Fruit fly (Drosophila melanogaster) whole organism, embryonic: ENCODE measurements around the gene Pex10.

Source experiments
- B-H2 ChIP-seq: fragments of 200-800 bp; sonication (Bioruptor generic); optimal IDR thresholded peaks from 2 replicates; lab custom pipeline; 2018; ENCODE audit warnings: missing biosample characterization, mild to moderate bottlenecking, missing genetic modification characterization
- CG11085 ChIP-seq: fragments of 200-800 bp; sonication (Bioruptor generic); IDR thresholded peaks from 2 replicates; pipeline ENCODE4 v1.3.6; 2022; ENCODE audit warnings: missing biosample characterization, missing genetic modification characterization
- CG11093 ChIP-seq: fragments of 200-800 bp; sonication (Bioruptor generic); IDR thresholded peaks from 3 replicates; pipeline ENCODE4 v1.3.6; 2022; ENCODE audit warnings: missing biosample characterization, missing genetic modification characterization
- CG12659 ChIP-seq: fragments of 200-800 bp; sonication (Bioruptor generic); optimal IDR thresholded peaks from 3 replicates; lab custom pipeline; 2017; ENCODE audit warnings: mild to moderate bottlenecking, missing biosample characterization, missing genetic modification reagents, missing genetic modification characterization
- CG15073 ChIP-seq: fragments of 200-800 bp; sonication (Bioruptor generic); optimal IDR thresholded peaks from 2 replicates; lab custom pipeline; 2016; ENCODE audit warnings: missing biosample characterization, missing genetic modification characterization
- CG1529 ChIP-seq: fragments of 200-800 bp; sonication (Bioruptor generic); optimal IDR thresholded peaks from 3 replicates; lab custom pipeline; 2018; ENCODE audit warnings: missing biosample characterization, missing genetic modification characterization
- CG15514 ChIP-seq: fragments of 200-800 bp; sonication (Bioruptor generic); optimal IDR thresholded peaks from 3 replicates; lab custom pipeline; 2017; ENCODE audit warnings: missing biosample characterization, missing genetic modification characterization, mild to moderate bottlenecking, moderate library complexity, missing genetic modification reagents
- CG16779 ChIP-seq: fragments of 200-800 bp; sonication (Bioruptor generic); IDR thresholded peaks from 2 replicates; pipeline ENCODE4 v1.3.6; 2022; ENCODE audit warnings: missing biosample characterization, missing genetic modification characterization
- CG17186 ChIP-seq: fragments of 200-800 bp; sonication (Bioruptor generic); optimal IDR thresholded peaks from 3 replicates; lab custom pipeline; 2017; ENCODE audit warnings: missing biosample characterization, missing genetic modification reagents, missing genetic modification characterization
- CG1832 ChIP-seq: fragments of 200-800 bp; sonication (Bioruptor generic); optimal IDR thresholded peaks from 2 replicates; lab custom pipeline; 2017; ENCODE audit warnings: missing biosample characterization, mild to moderate bottlenecking, missing genetic modification characterization, inconsistent platforms
- CG32767 ChIP-seq: fragments of 200-800 bp; sonication (Bioruptor generic); IDR thresholded peaks from 2 replicates; pipeline ENCODE4 v1.3.6; 2022; ENCODE audit warnings: missing biosample characterization, missing genetic modification characterization
- CG33557 ChIP-seq: fragments of 200-800 bp; sonication (Bioruptor generic); optimal IDR thresholded peaks from 2 replicates; lab custom pipeline; 2019; ENCODE audit warnings: missing biosample characterization, mild to moderate bottlenecking, missing genetic modification characterization, moderate library complexity
- CG34422 ChIP-seq: fragments of 200-800 bp; sonication (Bioruptor generic); IDR thresholded peaks from 3 replicates; pipeline ENCODE4 v1.3.6; 2022; ENCODE audit warnings: missing biosample characterization, missing genetic modification characterization
- CG3995 ChIP-seq: fragments of 200-800 bp; sonication (Bioruptor generic); optimal IDR thresholded peaks from 3 replicates; lab custom pipeline; 2016; ENCODE audit warnings: missing biosample characterization, missing genetic modification characterization
- CG4404 ChIP-seq: fragments of 200-800 bp; sonication (Bioruptor generic); IDR thresholded peaks from 2 replicates; pipeline ENCODE4 v1.3.6; 2022; ENCODE audit warnings: missing biosample characterization, missing genetic modification characterization
- CG5953 ChIP-seq: fragments of 200-800 bp; sonication (Bioruptor generic); IDR thresholded peaks from 2 replicates; pipeline ENCODE4 v1.3.6; 2022; ENCODE audit warnings: missing biosample characterization, missing genetic modification characterization
- CG6175 ChIP-seq: fragments of 200-800 bp; sonication (Bioruptor generic); IDR thresholded peaks from 3 replicates; pipeline ENCODE4 v1.3.6; 2022; ENCODE audit warnings: missing biosample characterization, missing genetic modification characterization
- CG6654 ChIP-seq: fragments of 200-800 bp; sonication (Bioruptor generic); optimal IDR thresholded peaks from 2 replicates; lab custom pipeline; 2017; ENCODE audit warnings: missing biosample characterization, mild to moderate bottlenecking, missing genetic modification characterization
- CG6854 ChIP-seq: fragments of 200-800 bp; sonication (Bioruptor generic); optimal IDR thresholded peaks from 3 replicates; lab custom pipeline; 2017; ENCODE audit warnings: missing biosample characterization, mild to moderate bottlenecking, missing genetic modification characterization
- CG8924 ChIP-seq: fragments of 200-800 bp; optimal IDR thresholded peaks from 3 replicates; lab custom pipeline; 2019; ENCODE audit warnings: missing biosample characterization, mild to moderate bottlenecking, missing genetic modification characterization, moderate library complexity
- CG9609 ChIP-seq: fragments of 200-800 bp; sonication (Bioruptor generic); optimal IDR thresholded peaks from 3 replicates; lab custom pipeline; 2016; ENCODE audit warnings: missing biosample characterization, missing genetic modification characterization
- Dll ChIP-seq: fragments of 200-800 bp; sonication (Bioruptor generic); IDR thresholded peaks from 4 replicates; pipeline ENCODE4 v1.3.6; 2022; ENCODE audit warnings: missing biosample characterization, missing genetic modification characterization; ENCODE audit not compliant: partially characterized antibody
- HLH4C ChIP-seq: fragments of 200-800 bp; sonication (Bioruptor generic); IDR thresholded peaks from 3 replicates; pipeline ENCODE4 v1.3.6; 2022; ENCODE audit warnings: missing biosample characterization, missing genetic modification characterization; ENCODE audit not compliant: partially characterized antibody
- Hr51 ChIP-seq, 2 experiments: fragments of 200-800 bp; sonication (Bioruptor generic); optimal IDR thresholded peaks; 2 replicates in 1 of 2; 3 replicates in 1 of 2; lab custom pipeline; 2016 to 2018; ENCODE audit warnings: missing biosample characterization in 2 of 2, missing genetic modification characterization in 2 of 2, mild to moderate bottlenecking in 1 of 2, moderate library complexity in 1 of 2
- Oaz ChIP-seq: fragments of 200-800 bp; sonication (Bioruptor generic); IDR thresholded peaks from 2 replicates; pipeline ENCODE4 v1.3.6; 2022; ENCODE audit warnings: missing biosample characterization, missing genetic modification characterization
- Poxn ChIP-seq: fragments of 200-800 bp; sonication (Bioruptor generic); IDR thresholded peaks from 2 replicates; pipeline ENCODE4 v1.3.6; 2022; ENCODE audit warnings: missing biosample characterization, missing genetic modification characterization
- Side ChIP-seq: fragments of 200-800 bp; sonication (Bioruptor generic); optimal IDR thresholded peaks from 2 replicates; lab custom pipeline; 2016; ENCODE audit warnings: missing biosample characterization, missing genetic modification characterization
- Stat92E ChIP-seq, 3 experiments: fragments of >200 bp in 2 of 3; fragments of 200-800 bp in 1 of 3; sonication (Bioruptor generic) in 1 of 3; optimal IDR thresholded peaks; 2 replicates each; lab custom pipeline; 2017 to 2019; ENCODE audit warnings: missing biosample characterization in 3 of 3, missing genetic modification characterization in 3 of 3, mild to moderate bottlenecking in 1 of 3, moderate library complexity in 1 of 3
- Xrp1 ChIP-seq: fragments of 200-800 bp; sonication (Bioruptor generic); IDR thresholded peaks from 2 replicates; pipeline ENCODE4 v1.3.6; 2022; ENCODE audit warnings: missing biosample characterization, missing genetic modification characterization
- bbx ChIP-seq: fragments of 200-800 bp; sonication (Bioruptor generic); IDR thresholded peaks from 2 replicates; pipeline ENCODE4 v1.3.6; 2022; ENCODE audit warnings: missing biosample characterization, missing genetic modification characterization; ENCODE audit not compliant: partially characterized antibody
- chm ChIP-seq: fragments of 200-800 bp; sonication (Bioruptor generic); IDR thresholded peaks from 2 replicates; pipeline ENCODE4 v1.3.6; 2022; ENCODE audit warnings: missing biosample characterization, missing genetic modification characterization
- corto ChIP-seq: fragments of 200-800 bp; sonication (Bioruptor generic); optimal IDR thresholded peaks from 2 replicates; lab custom pipeline; 2016; ENCODE audit warnings: missing biosample characterization, mild to moderate bottlenecking, missing genetic modification characterization, moderate library complexity
- crp ChIP-seq, 2 experiments: fragments of 200-800 bp; sonication (Bioruptor generic); optimal IDR thresholded peaks; 2 replicates in 1 of 2; 3 replicates in 1 of 2; lab custom pipeline; 2017; ENCODE audit warnings: missing biosample characterization in 2 of 2, missing genetic modification characterization in 2 of 2, mild to moderate bottlenecking in 1 of 2, moderate library complexity in 1 of 2
- dati ChIP-seq: fragments of 200-800 bp; sonication (Bioruptor generic); IDR thresholded peaks from 2 replicates; pipeline ENCODE4 v1.3.6; 2022; ENCODE audit warnings: missing biosample characterization, missing genetic modification characterization
- hb ChIP-seq: fragments of 200-800 bp; sonication (Bioruptor generic); IDR thresholded peaks from 3 replicates; pipeline ENCODE4 v1.3.6; 2022; ENCODE audit warnings: missing biosample characterization, missing genetic modification characterization; ENCODE audit not compliant: partially characterized antibody
- hbn ChIP-seq: fragments of 200-800 bp; sonication (Bioruptor generic); IDR thresholded peaks from 2 replicates; pipeline ENCODE4 v1.3.6; 2022; ENCODE audit warnings: missing biosample characterization, missing genetic modification characterization; ENCODE audit not compliant: partially characterized antibody
- lov ChIP-seq, 2 experiments: fragments of 200-800 bp in 1 of 2; fragments of >200 bp in 1 of 2; sonication (Bioruptor generic) in 1 of 2; IDR thresholded peaks in 1 of 2; optimal IDR thresholded peaks in 1 of 2; 2 replicates in 1 of 2; 3 replicates in 1 of 2; pipeline versions ENCODE4 v1.3.6 to Lab custom; 2017 to 2022; ENCODE audit warnings: missing biosample characterization in 1 of 2, missing genetic modification characterization in 1 of 2
- nerfin-2 ChIP-seq: fragments of 200-800 bp; sonication (Bioruptor generic); IDR thresholded peaks from 2 replicates; pipeline ENCODE4 v1.3.6; 2022; ENCODE audit warnings: missing biosample characterization, missing genetic modification characterization; ENCODE audit not compliant: partially characterized antibody
- odd ChIP-seq: fragments of 200-800 bp; sonication (Bioruptor generic); optimal IDR thresholded peaks from 2 replicates; lab custom pipeline; 2017; ENCODE audit warnings: missing biosample characterization, mild to moderate bottlenecking, missing genetic modification characterization
- seq ChIP-seq: fragments of 200-800 bp; sonication (Bioruptor generic); IDR thresholded peaks from 2 replicates; pipeline ENCODE4 v1.3.6; 2022; ENCODE audit warnings: missing biosample characterization, missing genetic modification characterization
- sna ChIP-seq: fragments of 200-800 bp; sonication (Bioruptor generic); IDR thresholded peaks from 2 replicates; pipeline ENCODE4 v1.3.6; 2022; ENCODE audit warnings: missing biosample characterization, missing genetic modification characterization; ENCODE audit not compliant: partially characterized antibody
- tap ChIP-seq: fragments of 200-800 bp; optimal IDR thresholded peaks from 3 replicates; lab custom pipeline; 2019; ENCODE audit warnings: missing biosample characterization, mild to moderate bottlenecking, missing genetic modification characterization, moderate library complexity
- tna ChIP-seq: fragments of 200-800 bp; sonication (Bioruptor generic); IDR thresholded peaks from 2 replicates; pipeline ENCODE4 v1.3.6; 2022; ENCODE audit warnings: missing biosample characterization, missing genetic modification characterization; ENCODE audit not compliant: partially characterized antibody
- twi ChIP-seq: fragments of 200-800 bp; optimal IDR thresholded peaks from 2 replicates; lab custom pipeline; 2019; ENCODE audit warnings: missing biosample characterization, mild to moderate bottlenecking, missing genetic modification characterization, moderate library complexity
- vfl ChIP-seq: fragments of 200-800 bp; sonication (Bioruptor generic); optimal IDR thresholded peaks from 2 replicates; lab custom pipeline; 2016; ENCODE audit warnings: missing biosample characterization, missing genetic modification characterization

Gene Pex10

dm6 chr3L:1586266-1587054 lies 28.4 kb downstream of the Pex10 start (continued):
- peak; percentile 28 for TF ChIP-seq vfl (GFP tag; lab: Kevin White, UChicago)
- peak; percentile 15 for TF ChIP-seq CG1832 (GFP tag; lab: Kevin White, UChicago)
- TF ChIP-seq CG6654 (GFP tag; lab: Kevin White, UChicago) = no peak
- no peak for TF ChIP-seq CG11085
- no peak for TF ChIP-seq Hr51 (GFP tag; optimal IDR thresholded peaks at IDR 0.05; lab: Kevin White, UChicago)
- peak; percentile 34 for TF ChIP-seq B-H2 (GFP tag; lab: Kevin White, UChicago)
- TF ChIP-seq CG32767 = no peak
- no peak for TF ChIP-seq tap (tag; lab: Kevin White, UChicago)
- TF ChIP-seq CG15514 (GFP tag; lab: Kevin White, UChicago) = peak; percentile 24
- 0 out of 3 replicates have a peak, but pooled peaks have one; percentile 24 for TF ChIP-seq CG6175 (GFP tag; lab: Robert Waterston, UW)
- no peak for TF ChIP-seq CG9609 (GFP tag; lab: Kevin White, UChicago)
- TF ChIP-seq Side = peak; percentile 9
- TF ChIP-seq Stat92E (GFP tag; optimal IDR thresholded peaks at IDR 0.05; lab: Kevin White, UChicago) = peak in 1 of 3 experiments; percentile 61
- TF ChIP-seq CG6854 (GFP tag; lab: Kevin White, UChicago) = peak; percentile 50
- TF ChIP-seq chm (GFP tag; lab: Robert Waterston, UW) = peak; percentile 82; the same call in 1 of the 2 replicates
- TF ChIP-seq CG1529 = no peak
- TF ChIP-seq Xrp1 (GFP tag; lab: Robert Waterston, UW) = no peak
- TF ChIP-seq hbn (GFP tag; lab: Robert Waterston, UW) = peak; percentile 58
- no peak for TF ChIP-seq CG33557 (GFP tag; lab: Kevin White, UChicago)
- no peak for TF ChIP-seq CG8924 (tag; lab: Kevin White, UChicago)
- TF ChIP-seq sna = peak; percentile 84
- TF ChIP-seq dati (GFP tag; lab: Robert Waterston, UW) = no peak
- no peak for TF ChIP-seq Oaz (GFP tag; lab: Robert Waterston, UW)
- no peak for TF ChIP-seq CG17186
- TF ChIP-seq lov (optimal IDR thresholded peaks at IDR 0.05; lab: Kevin White, UChicago) = no peak
- 0 out of 3 replicates have a peak, but pooled peaks have one; percentile 54 for TF ChIP-seq lov (GFP tag; IDR thresholded peaks at IDR 0.05; lab: Robert Waterston, UW)
- TF ChIP-seq corto (GFP tag; lab: Kevin White, UChicago) = peak; percentile 10
- TF ChIP-seq nerfin-2 (GFP tag; lab: Robert Waterston, UW) = no peak; the same call in 1 of the 2 replicates
- 0 out of 3 replicates have a peak, but pooled peaks have one; percentile 45 for TF ChIP-seq HLH4C (GFP tag; lab: Robert Waterston, UW)
- peak; percentile 67 for TF ChIP-seq bbx (GFP tag; lab: Robert Waterston, UW)
- peak; percentile 70; the same call in 3 of the 4 replicates for TF ChIP-seq Dll (GFP tag; lab: Robert Waterston, UW)
- TF ChIP-seq seq (GFP tag; lab: Robert Waterston, UW) = peak; percentile 30; the same call in 1 of the 2 replicates
- no peak for TF ChIP-seq CG11093 (GFP tag; lab: Robert Waterston, UW)
- TF ChIP-seq tna (GFP tag; lab: Robert Waterston, UW) = peak; percentile 48; the same call in 1 of the 2 replicates
- peak; percentile 29 for TF ChIP-seq odd
- TF ChIP-seq, all 482 proteins: peak for 128

dm6 chr3L:1587140-1587849 lies 29.3 kb downstream of the Pex10 start:
- TF ChIP-seq bbx (GFP tag; lab: Robert Waterston, UW) (no peak), hb (no peak), twi (peak; percentile 58), CG15073 (GFP tag; lab: Kevin White, UChicago) (no peak), Oaz (GFP tag; lab: Robert Waterston, UW) (peak; percentile 78), crp (GFP tag; optimal IDR thresholded peaks at IDR 0.05; lab: Kevin White, UChicago) (peak in 1 of 2 experiments; percentile 8), CG5953 (GFP tag; lab: Robert Waterston, UW) (peak; percentile 62; the same call in 1 of the 2 replicates), CG12659 (peak; percentile 74), CG34422 (GFP tag; lab: Robert Waterston, UW) (peak; percentile 91), Poxn (GFP tag; lab: Robert Waterston, UW) (0 out of 2 replicates have a peak, but pooled peaks have one; percentile 35), CG4404 (peak; percentile 77), CG3995 (GFP tag; lab: Kevin White, UChicago) (peak; percentile 33), CG16779 (GFP tag; lab: Robert Waterston, UW) (peak; percentile 89)
